Fruit fly (Drosophila melanogaster): Measurements from ENCODE around the gene CG6168.

DNA sequence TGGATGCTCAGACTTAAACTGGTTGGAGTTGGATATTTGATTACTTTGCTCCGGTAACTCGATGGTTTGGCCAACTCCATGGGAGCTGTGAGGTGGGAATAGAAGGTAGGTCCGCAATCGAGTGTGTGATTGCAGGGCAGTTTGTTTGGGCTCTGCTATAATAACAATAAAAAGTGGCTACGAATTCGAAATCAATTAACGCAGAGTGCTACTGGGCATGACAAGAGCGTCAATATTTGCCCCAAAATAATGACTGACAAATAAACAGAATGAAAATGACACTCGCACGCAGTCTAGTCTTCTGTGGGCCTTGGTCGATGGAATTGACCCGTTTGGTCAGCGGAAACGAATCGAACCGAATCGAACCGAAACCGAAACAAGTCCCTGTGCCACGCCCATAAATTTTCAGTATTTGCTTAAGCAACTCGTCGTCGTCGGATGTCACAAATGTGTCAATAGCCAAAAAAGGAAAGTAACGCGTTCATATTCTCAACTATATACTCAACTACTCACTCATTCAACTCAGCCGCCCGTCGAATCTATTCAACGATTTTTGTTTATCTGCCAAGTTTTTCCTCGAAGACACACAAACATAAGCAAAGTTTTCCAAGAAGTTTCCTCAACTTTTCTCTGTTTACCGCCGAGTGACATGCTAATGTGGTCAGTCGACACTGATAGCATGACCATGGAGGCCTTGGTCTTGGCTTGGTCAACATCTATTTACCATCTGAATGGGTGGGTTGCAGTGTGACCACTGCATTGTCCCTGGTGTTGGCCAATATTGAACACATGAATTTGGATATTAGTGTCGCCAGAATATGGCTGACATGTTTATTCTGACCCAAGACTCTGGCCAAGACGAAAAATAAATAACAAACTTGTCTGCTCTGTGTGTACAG lies 34.2 kb upstream of the CG6168 start:
- no peak for TF ChIP-seq CG8478 (optimal IDR thresholded peaks at IDR 0.05)
- TF ChIP-seq CTCF (optimal IDR thresholded peaks at IDR 0.05): no peak

Measured in S2 (cell line).